Fruit fly (Drosophila melanogaster) whole organism, embryonic: ENCODE data around the gene RpL6.

Experiments
- Ada2b ChIP-seq: fragments of 200-800 bp; sonication (Bioruptor generic); IDR thresholded peaks from 2 replicates; pipeline ENCODE4 v1.3.6; 2022; ENCODE audit warnings: missing biosample characterization, missing genetic modification characterization
- CG10462 ChIP-seq: fragments of 200-800 bp; sonication (Bioruptor generic); optimal IDR thresholded peaks from 2 replicates; lab custom pipeline; 2016; ENCODE audit warnings: missing biosample characterization, missing genetic modification characterization
- CG11398 ChIP-seq: fragments of 200-800 bp; sonication (Bioruptor generic); optimal IDR thresholded peaks from 2 replicates; lab custom pipeline; 2016; ENCODE audit warnings: missing biosample characterization, missing genetic modification characterization
- CG11504 ChIP-seq: fragments of 200-800 bp; sonication (Bioruptor generic); optimal IDR thresholded peaks from 3 replicates; lab custom pipeline; 2019; ENCODE audit warnings: missing biosample characterization, mild to moderate bottlenecking, missing genetic modification characterization, moderate library complexity
- CG11695 ChIP-seq: fragments of 200-800 bp; sonication (Bioruptor generic); IDR thresholded peaks from 3 replicates; pipeline ENCODE4 v1.3.6; 2022; ENCODE audit warnings: missing biosample characterization, missing genetic modification characterization
- CG12769 ChIP-seq: fragments of 200-800 bp; sonication (Bioruptor generic); optimal IDR thresholded peaks from 2 replicates; lab custom pipeline; 2019; ENCODE audit warnings: missing biosample characterization, mild to moderate bottlenecking, missing genetic modification characterization, moderate library complexity
- CG14441 ChIP-seq: fragments of 200-800 bp; sonication (Bioruptor generic); IDR thresholded peaks from 2 replicates; pipeline ENCODE4 v1.3.6; 2022; ENCODE audit warnings: missing biosample characterization, missing genetic modification characterization
- CG14710 ChIP-seq: fragments of 200-800 bp; sonication (Bioruptor generic); optimal IDR thresholded peaks from 3 replicates; lab custom pipeline; 2019; ENCODE audit warnings: missing biosample characterization, mild to moderate bottlenecking, missing genetic modification characterization, moderate library complexity
- CG15269 ChIP-seq: fragments of 200-800 bp; sonication (Bioruptor generic); optimal IDR thresholded peaks from 2 replicates; lab custom pipeline; 2018; ENCODE audit warnings: missing biosample characterization, mild to moderate bottlenecking, missing genetic modification characterization, moderate library complexity
- CG1602 ChIP-seq: fragments of 200-800 bp; sonication (Bioruptor generic); optimal IDR thresholded peaks from 3 replicates; lab custom pipeline; 2016; ENCODE audit warnings: missing biosample characterization, missing genetic modification characterization
- CG1603 ChIP-seq: fragments of 200-800 bp; sonication (Bioruptor generic); optimal IDR thresholded peaks from 2 replicates; lab custom pipeline; 2019; ENCODE audit warnings: missing biosample characterization, mild to moderate bottlenecking, missing genetic modification characterization, moderate library complexity
- CG17186 ChIP-seq: fragments of 200-800 bp; sonication (Bioruptor generic); optimal IDR thresholded peaks from 3 replicates; lab custom pipeline; 2017; ENCODE audit warnings: missing biosample characterization, missing genetic modification reagents, missing genetic modification characterization
- CG30403 ChIP-seq: fragments of 200-800 bp; sonication (Bioruptor generic); optimal IDR thresholded peaks from 3 replicates; lab custom pipeline; 2016; ENCODE audit warnings: missing biosample characterization, missing genetic modification characterization
- CG32532 ChIP-seq: fragments of 200-800 bp; sonication (Bioruptor generic); IDR thresholded peaks from 2 replicates; pipeline ENCODE4 v1.3.6; 2022; ENCODE audit warnings: missing biosample characterization, missing genetic modification characterization
- CG8089 ChIP-seq: fragments of 200-800 bp; sonication (Bioruptor generic); optimal IDR thresholded peaks from 3 replicates; lab custom pipeline; 2016; ENCODE audit warnings: missing biosample characterization, missing genetic modification characterization
- CG8359 ChIP-seq: fragments of 200-800 bp; sonication (Bioruptor generic); optimal IDR thresholded peaks from 2 replicates; lab custom pipeline; 2017; ENCODE audit warnings: missing biosample characterization, mild to moderate bottlenecking, missing genetic modification characterization, borderline replicate concordance
- CG8478 ChIP-seq: fragments of >200 bp; optimal IDR thresholded peaks from 2 replicates; lab custom pipeline; 2018
- CG9727 ChIP-seq: fragments of 200-800 bp; sonication (Bioruptor generic); optimal IDR thresholded peaks from 3 replicates; lab custom pipeline; 2017; ENCODE audit warnings: missing biosample characterization, mild to moderate bottlenecking, missing genetic modification characterization
- CG9797 ChIP-seq: fragments of 200-800 bp; sonication (Bioruptor generic); optimal IDR thresholded peaks from 3 replicates; lab custom pipeline; 2018; ENCODE audit warnings: missing biosample characterization, mild to moderate bottlenecking, missing genetic modification characterization
- CTCF ChIP-seq: fragments of 200-800 bp; sonication (Bioruptor generic); optimal IDR thresholded peaks from 2 replicates; lab custom pipeline; 2017; ENCODE audit warnings: missing biosample characterization, mild to moderate bottlenecking, missing genetic modification characterization, moderate library complexity
- CrebB ChIP-seq: fragments of 200-800 bp; sonication (Bioruptor generic); optimal IDR thresholded peaks from 3 replicates; lab custom pipeline; 2018; ENCODE audit warnings: missing biosample characterization, mild to moderate bottlenecking, missing genetic modification characterization
- D19A ChIP-seq: fragments of 200-800 bp; optimal IDR thresholded peaks from 3 replicates; lab custom pipeline; 2019; ENCODE audit warnings: missing biosample characterization, mild to moderate bottlenecking, missing genetic modification characterization, moderate library complexity
- Drgx ChIP-seq: fragments of 200-800 bp; sonication (Bioruptor generic); IDR thresholded peaks from 2 replicates; pipeline ENCODE4 v1.3.6; 2022; ENCODE audit warnings: missing biosample characterization, missing genetic modification characterization
- E2f1 ChIP-seq: fragments of 200-800 bp; sonication (Bioruptor generic); IDR thresholded peaks from 2 replicates; pipeline ENCODE4 v1.3.6; 2022; ENCODE audit warnings: missing biosample characterization, missing genetic modification characterization
- E2f2 ChIP-seq: fragments of 200-800 bp; sonication (Bioruptor generic); IDR thresholded peaks from 2 replicates; pipeline ENCODE4 v1.3.6; 2022; ENCODE audit warnings: missing biosample characterization, missing genetic modification characterization
- H15 ChIP-seq: fragments of 200-800 bp; sonication (Bioruptor generic); IDR thresholded peaks from 3 replicates; pipeline ENCODE4 v1.3.6; 2022; ENCODE audit warnings: missing biosample characterization, missing genetic modification characterization
- Hmr ChIP-seq: fragments of 200-800 bp; sonication (Bioruptor generic); optimal IDR thresholded peaks from 3 replicates; lab custom pipeline; 2017; ENCODE audit warnings: mild to moderate bottlenecking, missing biosample characterization, missing genetic modification reagents, missing genetic modification characterization
- Jarid2 ChIP-seq: fragments of 200-800 bp; sonication (Bioruptor generic); optimal IDR thresholded peaks from 3 replicates; lab custom pipeline; 2017; ENCODE audit warnings: mild to moderate bottlenecking, missing biosample characterization, missing genetic modification reagents, missing genetic modification characterization
- MBD-R2 ChIP-seq: fragments of 200-800 bp; sonication (Bioruptor generic); IDR thresholded peaks from 2 replicates; pipeline ENCODE4 v1.3.6; 2022; ENCODE audit warnings: missing biosample characterization, missing genetic modification characterization
- NC2α ChIP-seq: fragments of 200-800 bp; sonication (Bioruptor generic); optimal IDR thresholded peaks from 2 replicates; lab custom pipeline; 2016; ENCODE audit warnings: missing biosample characterization, missing genetic modification characterization
- Ptx1 ChIP-seq: fragments of 200-800 bp; sonication (Bioruptor generic); IDR thresholded peaks from 2 replicates; pipeline ENCODE4 v1.3.6; 2022; ENCODE audit warnings: missing biosample characterization, missing genetic modification characterization
- Sin3A ChIP-seq: fragments of >200 bp; optimal IDR thresholded peaks from 2 replicates; lab custom pipeline; 2018
- Spps ChIP-seq: fragments of 200-800 bp; sonication (Bioruptor generic); optimal IDR thresholded peaks from 2 replicates; lab custom pipeline; 2018; ENCODE audit warnings: missing biosample characterization, mild to moderate bottlenecking, missing genetic modification characterization
- ap ChIP-seq: fragments of 200-800 bp; sonication (Bioruptor generic); IDR thresholded peaks from 2 replicates; pipeline ENCODE4 v1.3.6; 2022; ENCODE audit warnings: missing biosample characterization, missing genetic modification characterization
- ase ChIP-seq: fragments of 200-800 bp; sonication (Bioruptor generic); IDR thresholded peaks from 3 replicates; pipeline ENCODE4 v1.3.6; 2022; ENCODE audit warnings: missing biosample characterization, missing genetic modification characterization
- chm ChIP-seq: fragments of 200-800 bp; sonication (Bioruptor generic); IDR thresholded peaks from 2 replicates; pipeline ENCODE4 v1.3.6; 2022; ENCODE audit warnings: missing biosample characterization, missing genetic modification characterization
- chn ChIP-seq: fragments of 200-800 bp; sonication (Bioruptor generic); optimal IDR thresholded peaks from 2 replicates; lab custom pipeline; 2016; ENCODE audit warnings: missing biosample characterization, missing genetic modification characterization
- ci ChIP-seq: fragments of 200-800 bp; sonication (Bioruptor generic); IDR thresholded peaks from 3 replicates; pipeline ENCODE4 v1.3.6; 2022; ENCODE audit warnings: missing biosample characterization, missing genetic modification characterization
- dati ChIP-seq: fragments of 200-800 bp; sonication (Bioruptor generic); IDR thresholded peaks from 2 replicates; pipeline ENCODE4 v1.3.6; 2022; ENCODE audit warnings: missing biosample characterization, missing genetic modification characterization
- fd64A ChIP-seq: fragments of 200-800 bp; sonication (Bioruptor generic); optimal IDR thresholded peaks from 3 replicates; lab custom pipeline; 2018; ENCODE audit warnings: missing biosample characterization, mild to moderate bottlenecking, missing genetic modification characterization
- jing ChIP-seq: fragments of 200-800 bp; sonication (Bioruptor generic); optimal IDR thresholded peaks from 2 replicates; lab custom pipeline; 2018; ENCODE audit warnings: missing biosample characterization, mild to moderate bottlenecking, missing genetic modification characterization
- oc ChIP-seq: fragments of 200-800 bp; sonication (Bioruptor generic); optimal IDR thresholded peaks from 2 replicates; lab custom pipeline; 2018; ENCODE audit warnings: missing biosample characterization, mild to moderate bottlenecking, missing genetic modification characterization, moderate library complexity
- peb ChIP-seq: fragments of 200-800 bp; sonication (Bioruptor generic); IDR thresholded peaks from 2 replicates; pipeline ENCODE4 v1.3.6; 2022; ENCODE audit warnings: missing biosample characterization, missing genetic modification characterization
- phol ChIP-seq: fragments of 200-800 bp; sonication (Bioruptor generic); optimal IDR thresholded peaks from 3 replicates; lab custom pipeline; 2018; ENCODE audit warnings: missing biosample characterization, mild to moderate bottlenecking, missing genetic modification characterization, moderate library complexity
- prd ChIP-seq, 3 experiments: fragments of >200 bp in 2 of 3; fragments of 200-800 bp in 1 of 3; sonication (Bioruptor generic) in 1 of 3; optimal IDR thresholded peaks in 2 of 3; IDR thresholded peaks in 1 of 3; 2 replicates in 2 of 3; 3 replicates in 1 of 3; pipeline versions ENCODE4 v1.3.6 to Lab custom; 2017 to 2022; ENCODE audit warnings: missing biosample characterization in 1 of 3, missing genetic modification characterization in 1 of 3
- sens-2 ChIP-seq: fragments of 200-800 bp; sonication (Bioruptor generic); IDR thresholded peaks from 2 replicates; pipeline ENCODE4 v1.3.6; 2022; ENCODE audit warnings: missing biosample characterization, missing genetic modification characterization
- sim ChIP-seq: fragments of 200-800 bp; sonication (Bioruptor generic); IDR thresholded peaks from 2 replicates; pipeline ENCODE4 v1.3.6; 2022; ENCODE audit warnings: missing biosample characterization, missing genetic modification characterization
- tgo ChIP-seq: fragments of 200-800 bp; sonication (Bioruptor generic); IDR thresholded peaks from 3 replicates; pipeline ENCODE4 v1.3.6; 2022; ENCODE audit warnings: missing biosample characterization, missing genetic modification characterization
- trh ChIP-seq: fragments of 200-800 bp; sonication (Bioruptor generic); optimal IDR thresholded peaks from 2 replicates; lab custom pipeline; 2016; ENCODE audit warnings: missing biosample characterization, missing genetic modification characterization
- twi ChIP-seq: fragments of 200-800 bp; optimal IDR thresholded peaks from 2 replicates; lab custom pipeline; 2019; ENCODE audit warnings: missing biosample characterization, mild to moderate bottlenecking, missing genetic modification characterization, moderate library complexity
- unc-4 ChIP-seq: fragments of 200-800 bp; sonication (Bioruptor generic); IDR thresholded peaks from 2 replicates; pipeline ENCODE4 v1.3.6; 2022; ENCODE audit warnings: missing biosample characterization, missing genetic modification characterization; ENCODE audit not compliant: partially characterized antibody
- vnd ChIP-seq: fragments of 200-800 bp; sonication (Bioruptor generic); IDR thresholded peaks from 3 replicates; pipeline ENCODE4 v1.3.6; 2022; ENCODE audit warnings: missing biosample characterization, missing genetic modification characterization; ENCODE audit not compliant: partially characterized antibody

RpL6 gene

DNA sequence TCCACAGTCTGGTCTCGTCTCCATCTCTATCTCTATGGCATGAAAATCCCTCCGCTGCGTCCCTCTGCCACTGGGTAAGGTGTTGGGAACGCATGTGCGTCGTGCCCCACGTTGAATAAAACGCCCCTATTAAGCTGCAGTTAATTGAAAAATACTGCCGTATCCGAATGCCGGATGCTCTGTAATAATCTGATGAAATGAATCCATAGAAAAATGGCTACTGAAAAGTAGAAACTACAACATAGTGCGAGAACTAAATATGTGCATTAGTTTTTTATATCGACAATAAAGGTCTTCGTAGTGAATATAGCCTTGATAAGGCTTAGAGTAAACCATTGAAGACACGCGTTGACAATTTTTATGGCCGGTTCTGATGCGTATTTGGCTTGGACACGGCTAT lies 29.3 kb downstream of the RpL6 start (continued):
- no peak for TF ChIP-seq vnd (GFP tag; lab: Robert Waterston, UW)
- TF ChIP-seq CG8478 = no peak
- TF ChIP-seq CG9727 (GFP tag; lab: Kevin White, UChicago) = peak; percentile 52
- TF ChIP-seq Sin3A = no peak
- peak; percentile 59 for TF ChIP-seq oc (tag; lab: Kevin White, UChicago)
- TF ChIP-seq fd64A (GFP tag; lab: Kevin White, UChicago) = no peak
- TF ChIP-seq CG17186 (GFP tag; lab: Kevin White, UChicago) = no peak
- peak; percentile 54; the same call in 1 of the 2 replicates for TF ChIP-seq CG14441 (GFP tag; lab: Robert Waterston, UW)
- TF ChIP-seq unc-4 = no peak
- no peak for TF ChIP-seq trh
- TF ChIP-seq CTCF (GFP tag; lab: Kevin White, UChicago) = no peak
- no peak for TF ChIP-seq CG11398 (GFP tag; lab: Kevin White, UChicago)
- TF ChIP-seq sens-2 (GFP tag; lab: Robert Waterston, UW) = peak; percentile 63; the same call in 1 of the 2 replicates
- no peak for TF ChIP-seq Hmr (GFP tag; lab: Kevin White, UChicago)
- TF ChIP-seq H15 (GFP tag; lab: Robert Waterston, UW) = peak; percentile 38; the same call in 1 of the 3 replicates
- TF ChIP-seq CG1603 (tag; lab: Kevin White, UChicago) = peak; percentile 67
- TF ChIP-seq ci (GFP tag; lab: Robert Waterston, UW) = peak; percentile 86
- TF ChIP-seq dati (GFP tag; lab: Robert Waterston, UW) = 0 out of 2 replicates have a peak, but pooled peaks have one; percentile 17
- TF ChIP-seq jing (GFP tag; lab: Kevin White, UChicago) = peak; percentile 8
- peak; percentile 32 for TF ChIP-seq Spps (tag; lab: Kevin White, UChicago)
- no peak for TF ChIP-seq CrebB
- peak; percentile 68 for TF ChIP-seq phol (tag; lab: Kevin White, UChicago)
- TF ChIP-seq CG9797 (GFP tag; lab: Kevin White, UChicago) = no peak
- TF ChIP-seq chm (GFP tag; lab: Robert Waterston, UW) = no peak
- TF ChIP-seq Ptx1 (GFP tag; lab: Robert Waterston, UW) = peak; percentile 50
- TF ChIP-seq MBD-R2 (GFP tag; lab: Robert Waterston, UW) = no peak
- peak; percentile 6 for TF ChIP-seq CG1602 (GFP tag; lab: Kevin White, UChicago)
- 0 out of 2 replicates have a peak, but pooled peaks have one; percentile 11 for TF ChIP-seq E2f2 (GFP tag; lab: Robert Waterston, UW)
- no peak for TF ChIP-seq twi (tag; lab: Kevin White, UChicago)
- TF ChIP-seq NC2α = no peak
- peak; percentile 49 for TF ChIP-seq chn (GFP tag; lab: Kevin White, UChicago)
- TF ChIP-seq Jarid2 (GFP tag; lab: Kevin White, UChicago) = no peak
- TF ChIP-seq tgo (GFP tag; lab: Robert Waterston, UW) = peak; percentile 69
- TF ChIP-seq D19A (tag; lab: Kevin White, UChicago) = peak; percentile 96
- TF ChIP-seq prd (optimal IDR thresholded peaks at IDR 0.05; lab: Kevin White, UChicago) = no peak
- peak; percentile 76; the same call in 1 of the 3 replicates for TF ChIP-seq prd (GFP tag; IDR thresholded peaks at IDR 0.05; lab: Robert Waterston, UW)
- TF ChIP-seq sim = 0 out of 2 replicates have a peak, but pooled peaks have one; percentile 50
- TF ChIP-seq CG8089 = no peak
- no peak for TF ChIP-seq CG15269 (tag; lab: Kevin White, UChicago)
- 0 out of 3 replicates have a peak, but pooled peaks have one; percentile 13 for TF ChIP-seq CG11695 (GFP tag; lab: Robert Waterston, UW)
- TF ChIP-seq CG10462 (GFP tag; lab: Kevin White, UChicago) = no peak
- peak; percentile 49 for TF ChIP-seq peb
- no peak for TF ChIP-seq CG32532 (GFP tag; lab: Robert Waterston, UW)
- no peak for TF ChIP-seq CG12769 (tag; lab: Kevin White, UChicago)
- TF ChIP-seq E2f1 (GFP tag; lab: Robert Waterston, UW) = peak; percentile 38; the same call in 1 of the 2 replicates
- TF ChIP-seq ap (GFP tag; lab: Robert Waterston, UW) = 0 out of 2 replicates have a peak, but pooled peaks have one; percentile 44
- no peak for TF ChIP-seq CG11504 (tag; lab: Kevin White, UChicago)
- TF ChIP-seq Ada2b (GFP tag; lab: Robert Waterston, UW) = peak; percentile 53
- no peak for TF ChIP-seq CG30403
- peak; percentile 56 for TF ChIP-seq CG14710 (tag; lab: Kevin White, UChicago)
- TF ChIP-seq Drgx (GFP tag; lab: Robert Waterston, UW) = peak; percentile 83
- TF ChIP-seq CG8359 (GFP tag; lab: Kevin White, UChicago) = peak; percentile 4
- TF ChIP-seq ase = peak; percentile 48; the same call in 1 of the 3 replicates
